Fruit fly (Drosophila melanogaster) whole organism: ENCODE measurements around the gene Nedd4.

Experiments used
- CG8478 ChIP-seq: fragments of >200 bp; optimal IDR thresholded peaks from 2 replicates; lab custom pipeline; 2018; ENCODE audit warnings: inconsistent platforms
- Dll ChIP-seq: fragments of >200 bp; optimal IDR thresholded peaks from 2 replicates; lab custom pipeline; 2017
- EcR ChIP-seq, 2 experiments: fragments of >200 bp; optimal IDR thresholded peaks; 2 replicates each; lab custom pipeline; 2017; ENCODE audit warnings: missing biosample characterization in 2 of 2, missing genetic modification characterization in 2 of 2, missing genetic modification reagents in 2 of 2
- pan ChIP-seq: fragments of >200 bp; optimal IDR thresholded peaks from 2 replicates; lab custom pipeline; 2017
- psq ChIP-seq: fragments of >200 bp; optimal IDR thresholded peaks from 2 replicates; lab custom pipeline; 2017
- usp ChIP-seq: fragments of >200 bp; optimal IDR thresholded peaks from 2 replicates; lab custom pipeline; 2017; ENCODE audit warnings: missing biosample characterization, missing genetic modification characterization, mixed read lengths

DNA sequence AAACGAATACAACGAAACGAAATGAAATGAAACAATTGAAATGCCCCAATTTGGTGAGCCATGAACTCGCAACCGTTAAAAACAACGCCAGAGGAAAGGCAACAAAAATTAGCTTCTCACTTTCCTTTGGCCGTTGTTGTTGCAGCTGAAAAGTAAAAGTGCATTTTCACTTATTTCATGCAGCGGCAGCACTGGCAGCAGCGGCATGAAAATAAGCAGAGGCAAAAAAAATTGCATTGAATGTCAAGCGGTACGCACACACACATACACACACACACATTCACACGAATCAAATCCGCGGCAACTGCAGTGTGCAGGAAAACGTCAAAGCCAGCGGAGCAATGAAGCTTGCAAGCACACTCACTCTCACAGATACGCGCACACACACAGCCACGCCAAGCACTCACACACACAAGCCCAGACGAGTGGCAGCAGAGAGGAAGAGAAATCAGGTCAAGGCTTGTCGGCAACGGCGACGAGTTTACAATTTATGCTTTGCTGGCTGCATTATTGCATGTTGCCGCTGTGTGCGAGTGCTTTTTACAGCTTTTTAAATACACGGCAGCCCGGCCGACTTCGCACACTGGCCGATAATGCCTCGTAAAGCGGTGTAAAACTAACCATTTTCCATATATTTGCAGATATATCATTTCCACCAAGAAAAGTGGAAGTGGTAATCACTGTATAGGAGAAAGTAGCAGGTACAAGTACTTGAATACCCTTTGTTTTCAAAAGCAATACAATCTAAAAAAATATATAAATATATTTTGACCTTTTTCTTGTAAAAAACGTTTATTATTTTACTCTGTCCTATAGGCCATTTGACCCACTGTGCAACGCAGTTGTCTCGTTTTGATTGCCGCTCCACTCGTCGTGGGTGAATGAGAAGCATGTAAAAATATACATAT, 36.7 kb downstream of the Nedd4 start:
- TF ChIP-seq EcR (GFP tag; optimal IDR thresholded peaks at IDR 0.05; lab: Kevin White, UChicago), result peak in 1 of 2 experiments; percentile 44
- TF ChIP-seq CG8478 (lab: Kevin White, UChicago), result no peak
- no peak for TF ChIP-seq pan (lab: Kevin White, UChicago)
- TF ChIP-seq psq (lab: Kevin White, UChicago), result no peak
- no peak for TF ChIP-seq Dll (lab: Kevin White, UChicago)
- TF ChIP-seq usp (GFP tag; lab: Kevin White, UChicago), result no peak
